Fruit fly (Drosophila melanogaster) whole organism, embryonic: ENCODE data around the gene CG3625.

ENCODE experiments used
- ATbp ChIP-seq: fragments of 200-800 bp; sonication (Bioruptor generic); optimal IDR thresholded peaks from 2 replicates; lab custom pipeline; 2017; ENCODE audit warnings: missing biosample characterization, mild to moderate bottlenecking, missing genetic modification characterization, missing genetic modification reagents
- Atf3 ChIP-seq: fragments of 200-800 bp; sonication (Bioruptor generic); optimal IDR thresholded peaks from 3 replicates; lab custom pipeline; 2016; ENCODE audit warnings: missing biosample characterization, missing genetic modification characterization
- BEAF-32 ChIP-seq: fragments of 200-800 bp; sonication (Bioruptor generic); optimal IDR thresholded peaks from 3 replicates; lab custom pipeline; 2017; ENCODE audit warnings: missing biosample characterization, missing genetic modification characterization, mild to moderate bottlenecking, moderate library complexity, missing genetic modification reagents
- CG10565 ChIP-seq: fragments of 200-800 bp; sonication (Bioruptor generic); optimal IDR thresholded peaks from 3 replicates; lab custom pipeline; 2016; ENCODE audit warnings: missing biosample characterization, mild to moderate bottlenecking, missing genetic modification characterization
- CG10979 ChIP-seq: fragments of 200-800 bp; sonication (Bioruptor generic); optimal IDR thresholded peaks from 2 replicates; lab custom pipeline; 2018; ENCODE audit warnings: missing biosample characterization, mild to moderate bottlenecking, missing genetic modification characterization, moderate library complexity
- CG11723 ChIP-seq: fragments of 200-800 bp; sonication (Bioruptor generic); optimal IDR thresholded peaks from 2 replicates; lab custom pipeline; 2017; ENCODE audit warnings: missing biosample characterization, mild to moderate bottlenecking, missing genetic modification characterization
- CG12071 ChIP-seq: fragments of 200-800 bp; sonication (Bioruptor generic); optimal IDR thresholded peaks from 3 replicates; lab custom pipeline; 2018; ENCODE audit warnings: missing biosample characterization, mild to moderate bottlenecking, missing genetic modification characterization
- CG12299 ChIP-seq: fragments of 200-800 bp; sonication (Bioruptor generic); optimal IDR thresholded peaks from 2 replicates; lab custom pipeline; 2018; ENCODE audit warnings: missing biosample characterization, mild to moderate bottlenecking, missing genetic modification characterization
- CG1233 ChIP-seq: fragments of 200-800 bp; sonication (Bioruptor generic); optimal IDR thresholded peaks from 4 replicates; lab custom pipeline; 2018; ENCODE audit warnings: missing biosample characterization, mild to moderate bottlenecking, missing genetic modification characterization
- CG14860 ChIP-seq: fragments of 200-800 bp; sonication (Bioruptor generic); IDR thresholded peaks from 3 replicates; pipeline ENCODE4 v1.3.6; 2022; ENCODE audit warnings: missing biosample characterization, missing genetic modification characterization; ENCODE audit not compliant: partially characterized antibody
- CG17186 ChIP-seq: fragments of 200-800 bp; sonication (Bioruptor generic); optimal IDR thresholded peaks from 3 replicates; lab custom pipeline; 2017; ENCODE audit warnings: missing biosample characterization, missing genetic modification reagents, missing genetic modification characterization
- CG3065 ChIP-seq: fragments of 200-800 bp; sonication (Bioruptor generic); optimal IDR thresholded peaks from 2 replicates; lab custom pipeline; 2016; ENCODE audit warnings: missing biosample characterization, missing genetic modification characterization
- CG33213 ChIP-seq: fragments of 200-800 bp; sonication (Bioruptor generic); optimal IDR thresholded peaks from 3 replicates; lab custom pipeline; 2016; ENCODE audit warnings: missing biosample characterization, missing genetic modification characterization
- CG4282 ChIP-seq: fragments of 200-800 bp; sonication (Bioruptor generic); optimal IDR thresholded peaks from 2 replicates; lab custom pipeline; 2016; ENCODE audit warnings: missing biosample characterization, missing genetic modification characterization
- CG5245 ChIP-seq: fragments of 200-800 bp; sonication (Bioruptor generic); optimal IDR thresholded peaks from 3 replicates; lab custom pipeline; 2016; ENCODE audit warnings: missing biosample characterization, missing genetic modification characterization
- CG6765 ChIP-seq: fragments of 200-800 bp; sonication (Bioruptor generic); optimal IDR thresholded peaks from 3 replicates; lab custom pipeline; 2017; ENCODE audit warnings: missing biosample characterization, mild to moderate bottlenecking, missing genetic modification characterization
- CG7271 ChIP-seq: fragments of 200-800 bp; sonication (Bioruptor generic); optimal IDR thresholded peaks from 2 replicates; lab custom pipeline; 2018; ENCODE audit warnings: missing biosample characterization, mild to moderate bottlenecking, missing genetic modification characterization, moderate library complexity
- CG7963 ChIP-seq: fragments of 200-800 bp; sonication (Bioruptor generic); IDR thresholded peaks from 3 replicates; pipeline ENCODE4 v1.3.6; 2022; ENCODE audit warnings: missing biosample characterization, missing genetic modification characterization; ENCODE audit not compliant: partially characterized antibody
- CG8290 ChIP-seq, 3 experiments: fragments of 200-800 bp; sonication (Bioruptor generic); optimal IDR thresholded peaks; 2 replicates each; lab custom pipeline; 2016 to 2019; ENCODE audit warnings: missing biosample characterization in 3 of 3, missing genetic modification characterization in 3 of 3, mild to moderate bottlenecking in 2 of 3, moderate library complexity in 1 of 3
- CG8359 ChIP-seq: fragments of 200-800 bp; sonication (Bioruptor generic); optimal IDR thresholded peaks from 2 replicates; lab custom pipeline; 2017; ENCODE audit warnings: missing biosample characterization, mild to moderate bottlenecking, missing genetic modification characterization, borderline replicate concordance
- CG9797 ChIP-seq: fragments of 200-800 bp; sonication (Bioruptor generic); optimal IDR thresholded peaks from 3 replicates; lab custom pipeline; 2018; ENCODE audit warnings: missing biosample characterization, mild to moderate bottlenecking, missing genetic modification characterization
- CG9932 ChIP-seq: fragments of 200-800 bp; sonication (Bioruptor generic); IDR thresholded peaks from 2 replicates; pipeline ENCODE4 v1.3.6; 2022; ENCODE audit warnings: missing biosample characterization, missing genetic modification characterization
- D19B ChIP-seq: fragments of 200-800 bp; sonication (Bioruptor generic); optimal IDR thresholded peaks from 2 replicates; lab custom pipeline; 2017; ENCODE audit warnings: missing biosample characterization, mild to moderate bottlenecking, missing genetic modification characterization
- Dp ChIP-seq: fragments of 200-800 bp; sonication (Bioruptor generic); optimal IDR thresholded peaks from 2 replicates; lab custom pipeline; 2018; ENCODE audit warnings: missing biosample characterization, mild to moderate bottlenecking, missing genetic modification characterization, moderate library complexity
- HLHmδ ChIP-seq: fragments of 200-800 bp; sonication (Bioruptor generic); optimal IDR thresholded peaks from 2 replicates; lab custom pipeline; 2018; ENCODE audit warnings: missing biosample characterization, mild to moderate bottlenecking, missing genetic modification characterization, moderate library complexity
- Hey ChIP-seq: fragments of 200-800 bp; sonication (Bioruptor generic); optimal IDR thresholded peaks from 3 replicates; lab custom pipeline; 2018; ENCODE audit warnings: missing biosample characterization, mild to moderate bottlenecking, missing genetic modification characterization
- Oli ChIP-seq: fragments of 200-800 bp; sonication (Bioruptor generic); optimal IDR thresholded peaks from 2 replicates; lab custom pipeline; 2018; ENCODE audit warnings: missing biosample characterization, mild to moderate bottlenecking, missing genetic modification characterization, moderate library complexity
- Optix ChIP-seq: fragments of 200-800 bp; sonication (Bioruptor generic); IDR thresholded peaks from 3 replicates; pipeline ENCODE4 v1.3.6; 2022; ENCODE audit warnings: missing biosample characterization, missing genetic modification characterization
- PHDP ChIP-seq: fragments of 200-800 bp; sonication (Bioruptor generic); optimal IDR thresholded peaks from 3 replicates; lab custom pipeline; 2018; ENCODE audit warnings: missing biosample characterization, mild to moderate bottlenecking, missing genetic modification characterization, moderate library complexity
- Rfx ChIP-seq: fragments of 200-800 bp; sonication (Bioruptor generic); IDR thresholded peaks from 2 replicates; pipeline ENCODE4 v1.3.6; 2022; ENCODE audit warnings: missing biosample characterization, missing genetic modification characterization
- btn ChIP-seq: fragments of 200-800 bp; sonication (Bioruptor generic); optimal IDR thresholded peaks from 2 replicates; lab custom pipeline; 2016; ENCODE audit warnings: missing biosample characterization, missing genetic modification characterization
- caup ChIP-seq: fragments of 200-800 bp; sonication (Bioruptor generic); optimal IDR thresholded peaks from 3 replicates; lab custom pipeline; 2017; ENCODE audit warnings: missing biosample characterization, mild to moderate bottlenecking, missing genetic modification characterization, moderate library complexity; ENCODE audit not compliant: severe bottlenecking
- cg ChIP-seq: fragments of 200-800 bp; sonication (Bioruptor generic); optimal IDR thresholded peaks from 3 replicates; lab custom pipeline; 2019; ENCODE audit warnings: missing biosample characterization, mild to moderate bottlenecking, missing genetic modification characterization, moderate library complexity
- chn ChIP-seq: fragments of 200-800 bp; sonication (Bioruptor generic); optimal IDR thresholded peaks from 2 replicates; lab custom pipeline; 2016; ENCODE audit warnings: missing biosample characterization, missing genetic modification characterization
- dmrt99B ChIP-seq: fragments of 200-800 bp; sonication (Bioruptor generic); optimal IDR thresholded peaks from 2 replicates; lab custom pipeline; 2018; ENCODE audit warnings: missing biosample characterization, mild to moderate bottlenecking, missing genetic modification characterization, moderate library complexity
- en ChIP-seq: fragments of 200-800 bp; sonication (Bioruptor generic); optimal IDR thresholded peaks from 2 replicates; lab custom pipeline; 2016; ENCODE audit warnings: missing biosample characterization, missing genetic modification characterization
- eyg ChIP-seq: fragments of 200-800 bp; sonication (Bioruptor generic); optimal IDR thresholded peaks from 3 replicates; lab custom pipeline; 2016; ENCODE audit warnings: missing biosample characterization, missing genetic modification characterization
- gcm2 ChIP-seq: fragments of 200-800 bp; sonication (Bioruptor generic); optimal IDR thresholded peaks from 2 replicates; lab custom pipeline; 2016; ENCODE audit warnings: missing biosample characterization, missing genetic modification characterization
- grn ChIP-seq: fragments of 200-800 bp; sonication (Bioruptor generic); optimal IDR thresholded peaks from 3 replicates; lab custom pipeline; 2017; ENCODE audit warnings: missing biosample characterization, missing genetic modification characterization
- gro ChIP-seq: fragments of 200-800 bp; sonication (Bioruptor generic); optimal IDR thresholded peaks from 2 replicates; lab custom pipeline; 2016; ENCODE audit warnings: missing biosample characterization, missing genetic modification characterization
- jing ChIP-seq: fragments of 200-800 bp; sonication (Bioruptor generic); optimal IDR thresholded peaks from 2 replicates; lab custom pipeline; 2018; ENCODE audit warnings: missing biosample characterization, mild to moderate bottlenecking, missing genetic modification characterization
- klu ChIP-seq: fragments of 200-800 bp; sonication (Bioruptor generic); IDR thresholded peaks from 2 replicates; pipeline ENCODE4 v1.3.6; 2022; ENCODE audit warnings: missing biosample characterization, missing genetic modification characterization
- nau ChIP-seq: fragments of 200-800 bp; sonication (Bioruptor generic); optimal IDR thresholded peaks from 3 replicates; lab custom pipeline; 2017; ENCODE audit warnings: missing biosample characterization, mild to moderate bottlenecking, missing genetic modification characterization, missing genetic modification reagents
- onecut ChIP-seq: fragments of 200-800 bp; sonication (Bioruptor generic); IDR thresholded peaks from 2 replicates; pipeline ENCODE4 v1.3.6; 2022; ENCODE audit warnings: missing biosample characterization, missing genetic modification characterization
- p53 ChIP-seq: fragments of 200-800 bp; sonication (Bioruptor generic); optimal IDR thresholded peaks from 2 replicates; lab custom pipeline; 2016; ENCODE audit warnings: missing biosample characterization, missing genetic modification characterization
- run ChIP-seq: fragments of 200-800 bp; sonication (Bioruptor generic); optimal IDR thresholded peaks from 3 replicates; lab custom pipeline; 2018; ENCODE audit warnings: missing biosample characterization, mild to moderate bottlenecking, missing genetic modification characterization
- sna ChIP-seq: fragments of 200-800 bp; sonication (Bioruptor generic); IDR thresholded peaks from 2 replicates; pipeline ENCODE4 v1.3.6; 2022; ENCODE audit warnings: missing biosample characterization, missing genetic modification characterization; ENCODE audit not compliant: partially characterized antibody
- tio ChIP-seq: fragments of 200-800 bp; sonication (Bioruptor generic); optimal IDR thresholded peaks from 2 replicates; lab custom pipeline; 2017; ENCODE audit warnings: missing biosample characterization, missing genetic modification characterization, inconsistent platforms
- toy ChIP-seq: fragments of 200-800 bp; sonication (Bioruptor generic); IDR thresholded peaks from 2 replicates; pipeline ENCODE4 v1.3.6; 2022; ENCODE audit warnings: missing biosample characterization, missing genetic modification characterization
- vnd ChIP-seq: fragments of 200-800 bp; sonication (Bioruptor generic); IDR thresholded peaks from 3 replicates; pipeline ENCODE4 v1.3.6; 2022; ENCODE audit warnings: missing biosample characterization, missing genetic modification characterization; ENCODE audit not compliant: partially characterized antibody

Gene CG3625

dm6 chr2L:285596-286023 lies 6.0 kb downstream of the CG3625 start (continued):
- TF ChIP-seq CG7963 (GFP tag; lab: Robert Waterston, UW) (no peak), CG14860 (GFP tag; lab: Robert Waterston, UW) (no peak), CG10979 (peak; percentile 33), CG8359 (GFP tag; lab: Kevin White, UChicago) (no peak), Hey (tag; lab: Kevin White, UChicago) (no peak), tio (GFP tag; lab: Kevin White, UChicago) (no peak), BEAF-32 (GFP tag; lab: Kevin White, UChicago) (peak; percentile 31), ATbp (peak; percentile 43), Oli (tag; lab: Kevin White, UChicago) (peak; percentile 52), sna (GFP tag; lab: Robert Waterston, UW) (no peak; the same call in 1 of the 2 replicates), grn (GFP tag; lab: Kevin White, UChicago) (no peak), CG4282 (no peak), CG9797 (GFP tag; lab: Kevin White, UChicago) (peak; percentile 93), Dp (GFP tag; lab: Kevin White, UChicago) (peak; percentile 31), btn (GFP tag; lab: Kevin White, UChicago) (peak; percentile 26), toy (GFP tag; lab: Robert Waterston, UW) (no peak), vnd (no peak), chn (peak; percentile 81), HLHmδ (GFP tag; lab: Kevin White, UChicago) (peak; percentile 92), eyg (GFP tag; lab: Kevin White, UChicago) (peak; percentile 7), CG7271 (tag; lab: Kevin White, UChicago) (no peak), en (GFP tag; lab: Kevin White, UChicago) (no peak), CG6765 (GFP tag; lab: Kevin White, UChicago) (no peak), D19B (GFP tag; lab: Kevin White, UChicago) (no peak), CG8290 (GFP tag; optimal IDR thresholded peaks at IDR 0.05; lab: Kevin White, UChicago) (peak; percentile 59), CG8290 (tag; optimal IDR thresholded peaks at IDR 0.05; lab: Kevin White, UChicago) (peak; percentile 8 to 88), nau (GFP tag; lab: Kevin White, UChicago) (no peak), CG3065 (peak; percentile 60), CG1233 (GFP tag; lab: Kevin White, UChicago) (peak; percentile 21), CG17186 (GFP tag; lab: Kevin White, UChicago) (peak; percentile 17), jing (no peak), gro (GFP tag; lab: Kevin White, UChicago) (peak; percentile 59), PHDP (tag; lab: Kevin White, UChicago) (peak; percentile 70), p53 (GFP tag; lab: Kevin White, UChicago) (no peak), CG10565 (GFP tag; lab: Kevin White, UChicago) (no peak), CG12071 (peak; percentile 43), run (tag; lab: Kevin White, UChicago) (no peak), klu (GFP tag; lab: Robert Waterston, UW) (no peak), dmrt99B (peak; percentile 36), cg (GFP tag; lab: Kevin White, UChicago) (peak; percentile 0), gcm2 (GFP tag; lab: Kevin White, UChicago) (peak; percentile 20), CG12299 (tag; lab: Kevin White, UChicago) (peak; percentile 28), Atf3 (GFP tag; lab: Kevin White, UChicago) (no peak), caup (GFP tag; lab: Kevin White, UChicago) (peak; percentile 71), CG11723 (GFP tag; lab: Kevin White, UChicago) (no peak), Optix (no peak), onecut (GFP tag; lab: Robert Waterston, UW) (peak; percentile 91), CG33213 (GFP tag; lab: Kevin White, UChicago) (peak; percentile 70), CG5245 (GFP tag; lab: Kevin White, UChicago) (peak; percentile 25), Rfx (peak; percentile 75), CG9932 (peak; percentile 64)
